Comparison of ENCODE assay signal across 1 fruit fly cellular context in the genomic region with DNA sequence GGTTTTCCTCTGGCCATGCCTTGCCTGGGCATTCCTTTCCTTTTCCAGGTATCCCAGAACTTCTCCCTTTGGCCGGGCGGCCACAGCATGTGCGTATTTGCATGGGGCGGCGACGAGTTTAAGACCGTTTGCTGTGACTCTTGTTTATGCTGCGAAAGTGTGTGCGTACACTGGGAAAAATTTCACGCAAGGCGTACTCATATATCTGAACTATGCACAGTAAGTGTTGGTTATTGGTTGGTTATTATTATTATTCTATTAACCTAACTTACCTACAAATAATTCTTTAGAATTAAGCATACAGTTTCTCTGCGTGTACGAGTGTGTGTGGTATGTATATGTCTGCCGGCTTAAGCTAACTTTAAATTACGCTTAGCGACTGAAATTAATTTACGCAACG.
TF ChIP-seq lines count a peak whose summit lies in the region.

No protein-coding gene starts in this region.

TF ChIP-seq in whole organism, embryonic, 481 proteins besides CTCF, POLR2A, EP300 and RAD21 (continued from another document):
- no peak for TF ChIP-seq Antp (GFP tag; optimal IDR thresholded peaks at IDR 0.05; lab: Kevin White, UChicago)
- TF ChIP-seq CG2678 (tag; optimal IDR thresholded peaks at IDR 0.05; lab: Kevin White, UChicago): no peak
- no peak for TF ChIP-seq CG9215 (GFP tag; IDR thresholded peaks at IDR 0.05; lab: Robert Waterston, UW)
- TF ChIP-seq CG30431 (GFP tag; optimal IDR thresholded peaks at IDR 0.05; lab: Kevin White, UChicago): no peak
- no peak for TF ChIP-seq CG6813 (GFP tag; optimal IDR thresholded peaks at IDR 0.05; lab: Kevin White, UChicago)
- no peak for TF ChIP-seq dati (GFP tag; IDR thresholded peaks at IDR 0.05; lab: Robert Waterston, UW)
- TF ChIP-seq wor (GFP tag; IDR thresholded peaks at IDR 0.05; lab: Robert Waterston, UW): no peak
- no peak for TF ChIP-seq CG5245 (GFP tag; optimal IDR thresholded peaks at IDR 0.05; lab: Kevin White, UChicago)
- TF ChIP-seq CG13894 (tag; optimal IDR thresholded peaks at IDR 0.05; lab: Kevin White, UChicago): no peak
- TF ChIP-seq CG1602 (GFP tag; optimal IDR thresholded peaks at IDR 0.05; lab: Kevin White, UChicago): no peak
TF ChIP-seq in whole organism, embryonic: peak in this region for 24.
